Fruit fly (Drosophila melanogaster): Measurements from ENCODE around the gene GluRIIA.

Gene GluRIIA

DNA sequence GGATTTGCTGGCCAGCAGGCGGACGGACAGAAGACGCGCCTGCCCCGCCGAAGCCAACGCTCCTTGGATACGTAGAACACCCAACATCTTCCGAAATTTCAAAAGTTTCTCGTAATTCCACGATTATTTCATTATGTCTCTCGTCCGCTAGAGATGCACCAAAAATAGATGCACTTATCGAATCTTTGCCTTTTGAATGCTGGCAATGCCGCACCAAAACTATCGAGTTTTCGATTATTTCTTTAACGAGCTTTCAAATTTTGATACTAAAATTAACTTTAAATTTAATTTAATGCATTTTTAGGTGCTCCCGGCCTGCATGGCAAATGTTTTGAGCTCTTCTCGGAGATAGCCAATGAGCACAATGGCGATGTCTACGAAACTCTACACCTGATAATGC, 22.8 kb upstream of the GluRIIA start, which contains the start of gene Coq6 (continued):
- peak; percentile 36 for TF ChIP-seq pzg (GFP tag; optimal IDR thresholded peaks at IDR 0.05)
- TF ChIP-seq Opbp (GFP tag; IDR thresholded peaks at IDR 0.05; ENCODE audit: partially characterized antibody): peak; percentile 53; the same call in 2 of the 3 replicates
- no peak for TF ChIP-seq CG9797 (GFP tag; optimal IDR thresholded peaks at IDR 0.05)
- peak; percentile 65 for TF ChIP-seq Doc3 (GFP tag; IDR thresholded peaks at IDR 0.05; ENCODE audit: partially characterized antibody)
- peak; percentile 85 for TF ChIP-seq Myb (GFP tag; optimal IDR thresholded peaks at IDR 0.05)
- TF ChIP-seq Aef1 (GFP tag; IDR thresholded peaks at IDR 0.05): no peak
- peak; percentile 50; the same call in 2 of the 3 replicates for TF ChIP-seq CG14860 (GFP tag; IDR thresholded peaks at IDR 0.05; ENCODE audit: partially characterized antibody)
- peak; percentile 68 for TF ChIP-seq unc-4 (GFP tag; IDR thresholded peaks at IDR 0.05; ENCODE audit: partially characterized antibody)
- no peak for TF ChIP-seq CG14441 (GFP tag; IDR thresholded peaks at IDR 0.05)
- 0 out of 2 replicates have a peak, but pooled peaks have one; percentile 32 for TF ChIP-seq ato (GFP tag; IDR thresholded peaks at IDR 0.05; ENCODE audit: partially characterized antibody)
- peak; percentile 71; the same call in 1 of the 2 replicates for TF ChIP-seq MBD-R2 (GFP tag; IDR thresholded peaks at IDR 0.05)
- peak; percentile 58 for TF ChIP-seq Scr (GFP tag; IDR thresholded peaks at IDR 0.05; ENCODE audit: partially characterized antibody)
- peak; percentile 25 for TF ChIP-seq CG2116 (GFP tag; optimal IDR thresholded peaks at IDR 0.05)
- no peak for TF ChIP-seq Xbp1 (GFP tag; optimal IDR thresholded peaks at IDR 0.05)
- peak; percentile 14 for TF ChIP-seq nmo (GFP tag; optimal IDR thresholded peaks at IDR 0.05)
- peak; percentile 49; the same call in 1 of the 2 replicates for TF ChIP-seq amos (GFP tag; IDR thresholded peaks at IDR 0.05; ENCODE audit: partially characterized antibody)
- no peak for TF ChIP-seq CG13894 (tag; optimal IDR thresholded peaks at IDR 0.05)
- TF ChIP-seq nerfin-1 (tag; optimal IDR thresholded peaks at IDR 0.05): peak; percentile 79
- peak; percentile 42; the same call in 1 of the 2 replicates for TF ChIP-seq CG32532 (GFP tag; IDR thresholded peaks at IDR 0.05)
- TF ChIP-seq CG7963 (GFP tag; IDR thresholded peaks at IDR 0.05; ENCODE audit: partially characterized antibody): peak; percentile 49; the same call in 1 of the 3 replicates
- TF ChIP-seq CG9215 (GFP tag; IDR thresholded peaks at IDR 0.05): peak; percentile 96
- no peak for TF ChIP-seq CG9609 (GFP tag; optimal IDR thresholded peaks at IDR 0.05)
- TF ChIP-seq CG15514 (GFP tag; optimal IDR thresholded peaks at IDR 0.05): peak; percentile 25
- peak; percentile 62 for TF ChIP-seq BEAF-32 (GFP tag; optimal IDR thresholded peaks at IDR 0.05)

DNA sequence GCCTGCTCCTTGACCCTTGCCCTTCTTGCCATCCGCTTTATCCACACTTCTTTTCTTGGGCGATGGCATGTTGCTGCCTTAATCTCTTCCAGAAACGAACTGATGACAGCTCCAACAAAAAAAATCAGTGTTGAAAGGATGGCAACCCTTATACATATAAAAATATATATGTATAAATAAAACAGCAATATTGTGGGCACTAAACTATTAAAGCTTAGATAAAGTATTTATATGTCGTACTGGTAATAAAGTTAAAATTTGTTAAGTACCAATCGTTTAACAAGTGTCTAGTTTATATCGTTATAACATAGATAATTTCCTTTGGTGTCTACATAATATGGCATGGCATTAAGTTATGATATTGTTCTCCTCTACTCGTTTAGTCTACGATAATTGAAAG, 18.2 kb upstream of the GluRIIA start, which contains the start of gene tomb:
Gene tomb (minus strand): TSS at position 101 of the 400 bp plus-strand sequence.
- TF ChIP-seq slou (GFP tag; optimal IDR thresholded peaks at IDR 0.05) (no peak), eyg (GFP tag; optimal IDR thresholded peaks at IDR 0.05) (no peak), CG17802 (tag; optimal IDR thresholded peaks at IDR 0.05) (no peak), CG5180 (GFP tag; optimal IDR thresholded peaks at IDR 0.05) (no peak), dpn (GFP tag; optimal IDR thresholded peaks at IDR 0.05) (no peak), CG4360 (GFP tag; IDR thresholded peaks at IDR 0.05) (no peak), Six4 (GFP tag; optimal IDR thresholded peaks at IDR 0.05) (no peak), Dip3 (GFP tag; optimal IDR thresholded peaks at IDR 0.05) (no peak), CG17361 (GFP tag; IDR thresholded peaks at IDR 0.05) (no peak), CG12155 (GFP tag; optimal IDR thresholded peaks at IDR 0.05) (no peak), kah (GFP tag; optimal IDR thresholded peaks at IDR 0.05) (no peak), sr (GFP tag; IDR thresholded peaks at IDR 0.05) (no peak), CG15696 (tag; optimal IDR thresholded peaks at IDR 0.05) (no peak), hkb (optimal IDR thresholded peaks at IDR 0.05) (no peak), hkb (GFP tag; IDR thresholded peaks at IDR 0.05) (no peak)
